Worm (Caenorhabditis elegans) whole organism, late embryonic: ENCODE measurements around the gene ugt-33.

Experiments
- C38D4.7 ChIP-seq: fragments of 200-800 bp; sonication (Bioruptor generic); optimal IDR thresholded peaks from 2 replicates; lab custom pipeline; 2018; ENCODE audit warnings: mild to moderate bottlenecking, missing genetic modification characterization, moderate library complexity, missing compliant biosample characterization
- K09A11.1 ChIP-seq: sonication (generic microtip); optimal IDR thresholded peaks from 2 replicates; lab custom pipeline; 2017; ENCODE audit warnings: antibody characterized with exemption, mild to moderate bottlenecking, missing genetic modification characterization, missing compliant biosample characterization; ENCODE audit not compliant: insufficient read depth
- ahr-1 ChIP-seq: sonication (generic microtip); optimal IDR thresholded peaks from 2 replicates; lab custom pipeline; 2016; ENCODE audit warnings: missing genetic modification characterization, missing compliant biosample characterization
- ceh-14 ChIP-seq: sonication (generic microtip); optimal IDR thresholded peaks from 2 replicates; lab custom pipeline; 2016; ENCODE audit warnings: missing genotype, missing genetic modification characterization, missing compliant biosample characterization
- ceh-19 ChIP-seq: fragments of 200-800 bp; sonication (Bioruptor generic); optimal IDR thresholded peaks from 2 replicates; lab custom pipeline; 2018; ENCODE audit warnings: mild to moderate bottlenecking, missing genetic modification characterization, missing compliant biosample characterization
- ceh-2 ChIP-seq: sonication (generic microtip); optimal IDR thresholded peaks from 2 replicates; lab custom pipeline; 2016; ENCODE audit warnings: missing genotype, missing genetic modification characterization, missing compliant biosample characterization
- ceh-34 ChIP-seq: sonication (generic microtip); optimal IDR thresholded peaks from 2 replicates; lab custom pipeline; 2016; ENCODE audit warnings: mild to moderate bottlenecking, missing genetic modification characterization, missing compliant biosample characterization
- ceh-6 ChIP-seq: fragments of 200-800 bp; sonication (Bioruptor generic); optimal IDR thresholded peaks from 2 replicates; lab custom pipeline; 2018; ENCODE audit warnings: mild to moderate bottlenecking, missing genetic modification characterization, missing compliant biosample characterization
- che-1 ChIP-seq: sonication (generic microtip); optimal IDR thresholded peaks from 2 replicates; lab custom pipeline; 2016; ENCODE audit warnings: mild to moderate bottlenecking, missing genetic modification characterization, missing compliant biosample characterization
- elt-2 ChIP-seq: sonication (generic microtip); optimal IDR thresholded peaks from 2 replicates; lab custom pipeline; 2016; ENCODE audit warnings: missing genetic modification reagents, missing genetic modification characterization, missing compliant biosample characterization
- elt-4 ChIP-seq: sonication (generic microtip); optimal IDR thresholded peaks from 2 replicates; lab custom pipeline; 2016; ENCODE audit warnings: missing genetic modification characterization, missing compliant biosample characterization
- eyg-1 ChIP-seq: sonication (generic microtip); optimal IDR thresholded peaks from 2 replicates; lab custom pipeline; 2016; ENCODE audit warnings: missing genotype, missing genetic modification characterization, missing compliant biosample characterization
- hlh-13 ChIP-seq: fragments of 200-800 bp; sonication (Bioruptor generic); optimal IDR thresholded peaks from 2 replicates; lab custom pipeline; 2018; ENCODE audit warnings: mild to moderate bottlenecking, missing genetic modification characterization, missing compliant biosample characterization
- madf-2 ChIP-seq: sonication (generic microtip); optimal IDR thresholded peaks from 2 replicates; lab custom pipeline; 2017; ENCODE audit warnings: missing genetic modification characterization, missing compliant biosample characterization
- mec-3 ChIP-seq: sonication (generic microtip); optimal IDR thresholded peaks from 2 replicates; lab custom pipeline; 2016; ENCODE audit warnings: borderline replicate concordance, missing genetic modification characterization, missing compliant biosample characterization
- nfya-1 ChIP-seq: sonication (generic microtip); optimal IDR thresholded peaks from 2 replicates; lab custom pipeline; 2017; ENCODE audit warnings: missing genetic modification characterization, mild to moderate bottlenecking, missing compliant biosample characterization, antibody characterized with exemption, moderate library complexity
- nhr-11 ChIP-seq: fragments of 150-350 bp; optimal IDR thresholded peaks from 2 replicates; lab custom pipeline; 2014; ENCODE audit warnings: missing biosample characterization, missing genetic modification characterization
- nhr-232 ChIP-seq: sonication (generic microtip); optimal IDR thresholded peaks from 2 replicates; lab custom pipeline; 2016; ENCODE audit warnings: missing genetic modification characterization, missing compliant biosample characterization
- pag-3 ChIP-seq: sonication (generic microtip); optimal IDR thresholded peaks from 2 replicates; lab custom pipeline; 2016; ENCODE audit warnings: missing compliant biosample characterization, missing genetic modification characterization, borderline replicate concordance
- pat-9 ChIP-seq: fragments of 200-800 bp; sonication (Bioruptor generic); optimal IDR thresholded peaks from 2 replicates; lab custom pipeline; 2018; ENCODE audit warnings: mild to moderate bottlenecking, missing genetic modification characterization, moderate library complexity, missing compliant biosample characterization
- pros-1 ChIP-seq: fragments of 150-350 bp; optimal IDR thresholded peaks from 2 replicates; lab custom pipeline; 2014; ENCODE audit warnings: missing biosample characterization, missing genetic modification reagents, missing genetic modification characterization
- sox-4 ChIP-seq: sonication (generic microtip); optimal IDR thresholded peaks from 2 replicates; lab custom pipeline; 2017; ENCODE audit warnings: mild to moderate bottlenecking, missing genetic modification characterization, inconsistent platforms, missing compliant biosample characterization
- syd-9 ChIP-seq: sonication (generic microtip); optimal IDR thresholded peaks from 2 replicates; lab custom pipeline; 2016; ENCODE audit warnings: mild to moderate bottlenecking, missing genetic modification characterization, moderate library complexity, missing compliant biosample characterization
- tbx-7 ChIP-seq: sonication (generic microtip); optimal IDR thresholded peaks from 2 replicates; lab custom pipeline; 2016; ENCODE audit warnings: missing genotype, missing genetic modification characterization, missing compliant biosample characterization
- ttx-3 ChIP-seq: sonication (generic microtip); optimal IDR thresholded peaks from 2 replicates; lab custom pipeline; 2016; ENCODE audit warnings: missing genetic modification reagents, missing genetic modification characterization, missing compliant biosample characterization
- unc-42 ChIP-seq: sonication (generic microtip); optimal IDR thresholded peaks from 2 replicates; lab custom pipeline; 2016; ENCODE audit warnings: missing genotype, missing genetic modification characterization, missing compliant biosample characterization
- unc-55 ChIP-seq: sonication (generic microtip); optimal IDR thresholded peaks from 2 replicates; lab custom pipeline; 2017; ENCODE audit warnings: missing biosample characterization, missing genetic modification reagents, missing genetic modification characterization
- zip-5 ChIP-seq: sonication (generic microtip); optimal IDR thresholded peaks from 2 replicates; lab custom pipeline; 2016; ENCODE audit warnings: missing genetic modification characterization, missing compliant biosample characterization
- ztf-16 ChIP-seq: sonication (generic microtip); optimal IDR thresholded peaks from 2 replicates; lab custom pipeline; 2017; ENCODE audit warnings: missing genetic modification characterization, missing compliant biosample characterization

Gene ugt-33

DNA sequence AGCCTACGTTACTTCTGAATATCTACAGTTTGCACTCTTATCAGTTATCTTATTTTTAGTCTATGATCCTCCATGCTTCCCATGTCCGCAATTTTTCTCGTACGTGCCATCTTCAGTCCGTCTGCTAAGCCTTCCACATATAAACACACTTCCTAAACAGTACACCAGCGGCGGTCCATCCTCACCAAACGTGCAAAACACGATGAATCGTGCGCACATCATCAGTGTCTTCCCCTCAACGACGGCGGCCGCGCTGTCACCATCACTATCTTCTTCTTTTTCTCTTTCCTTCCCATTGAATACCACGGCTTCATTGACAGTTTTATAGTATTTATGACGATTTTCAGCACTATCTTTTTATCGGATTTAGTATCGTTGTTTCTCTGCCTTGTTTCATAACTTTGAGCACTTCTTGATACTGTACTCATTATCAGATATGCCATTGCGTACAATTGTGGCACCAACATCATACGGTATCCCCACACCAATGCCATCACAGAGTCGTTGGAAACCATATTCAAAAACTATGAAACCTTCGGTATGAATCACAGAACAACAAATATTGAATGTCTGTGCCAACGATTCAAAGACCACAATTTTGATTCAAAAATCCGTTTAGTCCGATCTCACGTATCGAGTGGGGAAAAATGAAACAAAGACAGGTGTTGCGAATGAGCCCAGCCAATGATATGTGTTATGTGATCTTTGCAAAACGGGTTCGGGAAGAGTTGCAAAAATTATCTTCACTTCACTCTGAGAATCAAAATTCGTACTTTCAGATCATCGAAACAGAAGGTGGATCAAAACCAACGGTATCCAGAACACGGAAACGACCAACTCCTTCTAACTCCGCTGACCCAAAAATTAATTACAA is 20.1 kb upstream of the ugt-33 start:
- TF ChIP-seq C38D4.7 (GFP tag; lab: Kevin White, UChicago) = no peak

DNA sequence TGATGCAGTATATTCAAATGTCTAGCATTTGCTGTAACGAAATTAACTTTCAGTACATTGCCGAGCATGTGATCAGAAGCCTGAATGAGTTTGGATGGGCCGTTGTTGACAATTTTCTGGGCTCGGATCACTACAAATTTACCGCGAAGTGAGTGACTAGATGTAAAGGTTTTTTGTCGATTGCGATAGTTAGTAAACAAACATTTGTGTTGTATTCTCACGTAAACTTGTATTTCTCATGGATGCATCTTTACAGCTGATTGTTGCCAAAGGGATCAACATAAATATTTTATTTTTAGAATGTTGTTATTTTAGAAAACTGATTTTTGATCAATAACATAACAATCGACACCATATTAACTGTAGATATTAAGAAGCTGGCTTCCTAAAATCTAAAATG is 19.2 kb upstream of the ugt-33 start:
- TF ChIP-seq ceh-19 (GFP tag; lab: Kevin White, UChicago) = no peak
- TF ChIP-seq ceh-34 (tag; lab: Kevin White, UChicago) = no peak

- no peak for TF ChIP-seq hlh-13 (GFP tag; lab: Kevin White, UChicago)
Measured at ce11 chrV:10475421-10475820, 17.8 kb upstream of the ugt-33 start.

ce11 chrV:10476864-10477443 is 16.3 kb upstream of the ugt-33 start:
- TF ChIP-seq pag-3 (tag; lab: Kevin White, UChicago) (no peak), pat-9 (tag; lab: Kevin White, UChicago) (no peak), ceh-19 (GFP tag; lab: Kevin White, UChicago) (no peak), eyg-1 (tag; lab: Kevin White, UChicago) (no peak), madf-2 (tag; lab: Kevin White, UChicago) (no peak), tbx-7 (tag; lab: Kevin White, UChicago) (no peak), pros-1 (tag; lab: Kevin White, UChicago) (no peak), elt-4 (tag; lab: Kevin White, UChicago) (no peak), sox-4 (no peak), syd-9 (no peak), che-1 (tag; lab: Kevin White, UChicago) (no peak), elt-2 (tag; lab: Kevin White, UChicago) (no peak), unc-55 (no peak), nfya-1 (tag; lab: Kevin White, UChicago) (no peak)
- TF ChIP-seq, all 69 proteins: peak for 0

DNA sequence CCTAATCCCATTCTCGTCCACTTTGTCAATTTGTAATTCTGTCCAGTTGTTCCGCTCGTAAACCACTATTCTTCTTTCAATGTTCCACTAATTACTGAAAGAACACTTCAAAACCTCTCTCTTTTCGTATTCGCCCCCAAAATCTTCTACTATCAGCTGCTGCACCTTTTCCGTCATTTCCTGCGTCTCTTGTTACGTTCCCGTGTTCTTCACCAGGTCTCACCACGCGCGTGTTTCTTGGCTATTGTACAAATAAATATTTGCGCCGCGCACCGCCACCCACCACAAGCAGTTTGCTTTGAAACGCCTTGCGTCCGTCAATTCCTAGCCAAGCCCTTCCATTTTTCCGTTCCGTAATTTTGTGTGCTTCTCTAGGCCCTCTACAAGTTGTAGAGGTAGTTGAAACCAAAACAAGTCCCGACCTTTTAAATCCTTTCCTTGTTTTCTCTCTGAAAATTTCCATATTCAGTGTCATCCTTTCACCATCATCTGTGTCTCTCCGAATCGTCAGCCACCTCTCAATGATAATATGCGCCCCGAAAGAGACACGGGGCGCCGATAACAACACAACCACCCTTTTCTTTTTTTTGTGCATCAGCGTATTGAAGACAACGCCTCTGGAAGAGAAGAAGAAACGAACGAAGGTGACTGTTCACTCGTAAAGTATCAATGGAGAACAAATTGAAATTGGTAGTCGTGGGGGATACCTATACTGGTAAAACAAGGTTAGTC is 14.9 kb upstream of the ugt-33 start, which contains the start of the genes crp-1 and Y32F6B.9:
Gene crp-1 (plus strand): TSS at position 468 of the 732 bp plus-strand sequence.
Gene Y32F6B.9 (plus strand): TSS at position 603 of the 732 bp plus-strand sequence.
- TF ChIP-seq ahr-1 (tag; lab: Kevin White, UChicago) (no peak), nhr-11 (tag; lab: Kevin White, UChicago) (no peak), nhr-232 (no peak), mec-3 (tag; lab: Kevin White, UChicago) (peak; percentile 22), zip-5 (no peak), sox-4 (peak; percentile 15), nfya-1 (tag; lab: Kevin White, UChicago) (no peak), K09A11.1 (tag; lab: Kevin White, UChicago) (no peak), ceh-6 (GFP tag; lab: Kevin White, UChicago) (no peak), C38D4.7 (GFP tag; lab: Kevin White, UChicago) (no peak), ceh-2 (peak; percentile 37), ceh-34 (tag; lab: Kevin White, UChicago) (peak; percentile 39)
- TF ChIP-seq, all 69 proteins: peak for 4

ce11 chrV:10483995-10484394 is 9.2 kb upstream of the ugt-33 start:
- TF ChIP-seq ztf-16 (tag; lab: Kevin White, UChicago) = no peak
- TF ChIP-seq syd-9 = no peak
- TF ChIP-seq mec-3 (tag; lab: Kevin White, UChicago) = no peak
- no peak for TF ChIP-seq ceh-14
- no peak for TF ChIP-seq ttx-3 (tag; lab: Kevin White, UChicago)
- no peak for TF ChIP-seq unc-42
